Worm (Caenorhabditis elegans) whole organism, young adult: ENCODE results near the gene zyg-8.

Experiments
- Y67H2A.10 ChIP-seq: fragments of 200-800 bp; sonication (Bioruptor generic); conservative IDR thresholded peaks from 2 replicates; pipeline ENCODE4 v1.3.6; 2022; ENCODE audit warnings: missing genetic modification reagents, missing genetic modification characterization, missing compliant biosample characterization
- ets-4 ChIP-seq: fragments of 200-800 bp; sonication (Bioruptor generic); optimal IDR thresholded peaks from 2 replicates; lab custom pipeline; 2018; ENCODE audit warnings: mild to moderate bottlenecking, missing genetic modification characterization, missing compliant biosample characterization
- him-1 ChIP-seq: sonication (generic microtip); optimal IDR thresholded peaks from 2 replicates; lab custom pipeline; 2016; ENCODE audit warnings: missing genotype, missing genetic modification reagents, missing genetic modification characterization, missing compliant biosample characterization
- pha-4 ChIP-seq: fragments of 150-350 bp; sonication (generic microtip); optimal IDR thresholded peaks from 2 replicates; lab custom pipeline; 2014; ENCODE audit warnings: missing biosample characterization, missing genetic modification reagents, missing genetic modification characterization

- no peak for TF ChIP-seq ets-4 (GFP tag; lab: Kevin White, UChicago)
- no peak for TF ChIP-seq Y67H2A.10 (GFP tag; lab: Robert Waterston, UW)
- no peak for TF ChIP-seq pha-4 (tag; lab: Kevin White, UChicago)
- TF ChIP-seq him-1 (tag; lab: Kevin White, UChicago) = no peak
Measured at ce11 chrIII:12077456-12077855, 15.9 kb downstream of the zyg-8 start, which contains the start of gene php-3.
